Worm (Caenorhabditis elegans) whole organism, L4/young adult: Measurements from ENCODE around the gene Y39A1A.2.

Experiments used
- W03F9.2 ChIP-seq: fragments of 150-350 bp; optimal IDR thresholded peaks from 2 replicates; lab custom pipeline; 2014; ENCODE audit warnings: missing biosample characterization, missing genetic modification characterization
- dao-5 ChIP-seq: sonication (generic microtip); optimal IDR thresholded peaks from 2 replicates; lab custom pipeline; 2016; ENCODE audit warnings: missing genotype, missing genetic modification characterization, moderate library complexity, missing compliant biosample characterization
- him-1 ChIP-seq: sonication (generic microtip); optimal IDR thresholded peaks from 2 replicates; lab custom pipeline; 2016; ENCODE audit warnings: missing genotype, missing genetic modification reagents, missing genetic modification characterization, missing compliant biosample characterization

Y39A1A.2 gene

ce11 chrIII:10557910-10558309 lies 45.5 kb downstream of the Y39A1A.2 start, which contains the start of gene T21C12.4:
TSS of gene T21C12.4 (minus strand) at chrIII:10558010.
- TF ChIP-seq W03F9.2 (tag; lab: Kevin White, UChicago) (no peak), dao-5 (no peak), him-1 (tag; lab: Kevin White, UChicago) (no peak)

DNA sequence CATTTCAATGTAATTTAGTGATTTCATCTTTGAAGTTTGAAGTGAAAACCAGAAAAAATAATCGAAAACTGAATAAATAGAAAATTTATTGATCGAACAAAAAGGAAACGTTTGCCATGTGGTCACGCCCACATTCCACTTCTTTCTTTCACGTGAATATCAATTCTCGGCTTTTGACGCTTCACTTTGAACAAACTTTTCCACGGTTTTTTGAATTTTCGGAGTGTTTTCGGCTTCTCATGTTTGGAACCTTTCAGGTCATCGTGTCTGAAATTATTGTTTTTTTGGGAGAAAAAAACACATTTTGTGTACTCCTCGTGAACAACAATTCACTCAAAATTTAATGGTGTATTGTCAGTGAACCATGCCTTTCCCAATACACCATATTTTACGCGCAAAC lies 50.4 kb downstream of the Y39A1A.2 start, which contains the start of gene T21C12.8:
Gene T21C12.8 (minus strand): TSS at position 101 of the 400 bp plus-strand sequence.
- TF ChIP-seq him-1 (tag; lab: Kevin White, UChicago) = no peak
- no peak for TF ChIP-seq W03F9.2 (tag; lab: Kevin White, UChicago)
- TF ChIP-seq dao-5 = no peak
